Worm (Caenorhabditis elegans): ENCODE data around the gene F02D10.2.

- TF ChIP-seq egl-27 (tag; optimal IDR thresholded peaks at IDR 0.05): no peak
- no peak for TF ChIP-seq ztf-11 (tag; optimal IDR thresholded peaks at IDR 0.05)
- no peak for TF ChIP-seq lin-11 (tag; optimal IDR thresholded peaks at IDR 0.05)
- no peak for TF ChIP-seq nhr-77 (tag; optimal IDR thresholded peaks at IDR 0.05)
- no peak for TF ChIP-seq ama-1 (optimal IDR thresholded peaks at IDR 0.05)
- no peak for TF ChIP-seq mdl-1 (tag; optimal IDR thresholded peaks at IDR 0.05)
- TF ChIP-seq nhr-6 (tag; optimal IDR thresholded peaks at IDR 0.05): no peak
- no peak for TF ChIP-seq peb-1 (tag; optimal IDR thresholded peaks at IDR 0.05)
- no peak for TF ChIP-seq F13H6.1 (tag; optimal IDR thresholded peaks at IDR 0.05)
- no peak for TF ChIP-seq nhr-10 (tag; optimal IDR thresholded peaks at IDR 0.05)
These were observed 47.3 kb upstream of the F02D10.2 start, which contains the start of gene col-185 for ce11 chrX:13510997-13511396.

All from whole organism, L2 larva.